Worm (Caenorhabditis elegans) whole organism, mixed stage, embryonic: ENCODE results near the gene Y22D7AL.1.

ENCODE experiments used
- M03D4.4 ChIP-seq: sonication (generic microtip); optimal IDR thresholded peaks from 2 replicates; lab custom pipeline; 2017; ENCODE audit warnings: mild to moderate bottlenecking, missing genetic modification characterization, missing compliant biosample characterization
- bed-3 ChIP-seq: fragments of 200-800 bp; sonication (Bioruptor generic); optimal IDR thresholded peaks from 3 replicates; lab custom pipeline; 2018; ENCODE audit warnings: mild to moderate bottlenecking, missing genetic modification characterization, moderate library complexity, missing compliant biosample characterization
- blmp-1 ChIP-seq: fragments of 150-350 bp; optimal IDR thresholded peaks from 2 replicates; lab custom pipeline; 2014; ENCODE audit warnings: missing biosample characterization, missing genetic modification characterization
- ceh-39 ChIP-seq: fragments of 150-350 bp; optimal IDR thresholded peaks from 2 replicates; lab custom pipeline; 2014; ENCODE audit warnings: missing biosample characterization, missing genetic modification characterization
- ceh-43 ChIP-seq: fragments of 200-800 bp; sonication (Bioruptor generic); optimal IDR thresholded peaks from 2 replicates; lab custom pipeline; 2018; ENCODE audit warnings: mild to moderate bottlenecking, missing genetic modification characterization, moderate library complexity, missing compliant biosample characterization
- ces-1 ChIP-seq: fragments of 150-350 bp; optimal IDR thresholded peaks from 2 replicates; lab custom pipeline; 2014; ENCODE audit warnings: missing biosample characterization, missing genetic modification reagents, missing genetic modification characterization
- drap-1 ChIP-seq: fragments of 200-800 bp; sonication (Bioruptor generic); optimal IDR thresholded peaks from 3 replicates; lab custom pipeline; 2018; ENCODE audit warnings: mild to moderate bottlenecking, missing genetic modification characterization, missing compliant biosample characterization
- elt-1 ChIP-seq: sonication (generic microtip); optimal IDR thresholded peaks from 2 replicates; lab custom pipeline; 2017; ENCODE audit warnings: missing genetic modification characterization, mild to moderate bottlenecking, missing compliant biosample characterization, antibody characterized with exemption, moderate library complexity, borderline replicate concordance; ENCODE audit not compliant: insufficient read depth
- elt-3 ChIP-seq: fragments of 150-350 bp; optimal IDR thresholded peaks from 2 replicates; lab custom pipeline; 2014; ENCODE audit warnings: missing biosample characterization, missing genetic modification characterization
- flh-1 ChIP-seq: fragments of 200-800 bp; sonication (Bioruptor generic); optimal IDR thresholded peaks from 2 replicates; lab custom pipeline; 2018; ENCODE audit warnings: mild to moderate bottlenecking, missing genetic modification characterization, moderate library complexity, missing compliant biosample characterization
- hlh-1 ChIP-seq: fragments of 150-350 bp; optimal IDR thresholded peaks from 2 replicates; lab custom pipeline; 2014; ENCODE audit warnings: missing biosample characterization, missing genetic modification reagents, missing genetic modification characterization
- lin-13 ChIP-seq: fragments of 150-350 bp; optimal IDR thresholded peaks from 2 replicates; lab custom pipeline; 2014; ENCODE audit warnings: missing biosample characterization, missing genetic modification characterization
- lin-32 ChIP-seq: fragments of 200-800 bp; sonication (Bioruptor generic); optimal IDR thresholded peaks from 2 replicates; lab custom pipeline; 2018; ENCODE audit warnings: mild to moderate bottlenecking, missing genetic modification characterization, missing compliant biosample characterization
- lsy-2 ChIP-seq: fragments of 150-350 bp; optimal IDR thresholded peaks from 2 replicates; lab custom pipeline; 2014; ENCODE audit warnings: missing biosample characterization, missing genetic modification characterization
- mep-1 ChIP-seq: fragments of 150-350 bp; optimal IDR thresholded peaks from 2 replicates; lab custom pipeline; 2017; ENCODE audit warnings: missing biosample characterization, missing genetic modification reagents, missing genetic modification characterization, inconsistent platforms
- mls-2 ChIP-seq: sonication (generic microtip); optimal IDR thresholded peaks from 2 replicates; lab custom pipeline; 2016; ENCODE audit warnings: mild to moderate bottlenecking, missing genetic modification characterization, moderate library complexity, missing compliant biosample characterization
- nhr-12 ChIP-seq: fragments of 150-350 bp; optimal IDR thresholded peaks from 2 replicates; lab custom pipeline; 2014; ENCODE audit warnings: missing biosample characterization, missing genetic modification characterization
- nhr-2 ChIP-seq: fragments of 150-350 bp; optimal IDR thresholded peaks from 2 replicates; lab custom pipeline; 2014; ENCODE audit warnings: missing biosample characterization, missing genetic modification characterization
- nhr-237 ChIP-seq: fragments of 150-350 bp; optimal IDR thresholded peaks from 2 replicates; lab custom pipeline; 2014; ENCODE audit warnings: missing biosample characterization, missing genetic modification characterization
- nhr-28 ChIP-seq: fragments of 150-350 bp; optimal IDR thresholded peaks from 2 replicates; lab custom pipeline; 2014; ENCODE audit warnings: missing biosample characterization, missing genetic modification characterization
- nhr-76 ChIP-seq: sonication (generic microtip); optimal IDR thresholded peaks from 2 replicates; lab custom pipeline; 2017; ENCODE audit warnings: missing biosample characterization, missing genetic modification characterization
- pha-4 ChIP-seq: fragments of 150-350 bp; optimal IDR thresholded peaks from 2 replicates; lab custom pipeline; 2018; ENCODE audit warnings: missing biosample characterization, missing genetic modification reagents, missing genetic modification characterization
- sem-2 ChIP-seq: fragments of 200-800 bp; sonication (Bioruptor generic); optimal IDR thresholded peaks from 2 replicates; lab custom pipeline; 2018; ENCODE audit warnings: mild to moderate bottlenecking, missing genetic modification characterization, missing compliant biosample characterization
- snpc-4 ChIP-seq: fragments of 150-350 bp; optimal IDR thresholded peaks from 2 replicates; lab custom pipeline; 2014; ENCODE audit warnings: missing biosample characterization, missing genetic modification characterization
- sptf-1 ChIP-seq: sonication (generic microtip); optimal IDR thresholded peaks from 2 replicates; lab custom pipeline; 2017; ENCODE audit warnings: mild to moderate bottlenecking, missing genetic modification characterization, moderate library complexity, missing compliant biosample characterization
- unc-120 ChIP-seq: sonication (generic microtip); optimal IDR thresholded peaks from 2 replicates; lab custom pipeline; 2017; ENCODE audit warnings: missing genetic modification characterization, missing compliant biosample characterization; ENCODE audit not compliant: poor library complexity, severe bottlenecking
- unc-39 ChIP-seq: fragments of 150-350 bp; optimal IDR thresholded peaks from 2 replicates; lab custom pipeline; 2014; ENCODE audit warnings: missing biosample characterization, missing genetic modification characterization
- unc-62 ChIP-seq: fragments of 150-350 bp; optimal IDR thresholded peaks from 2 replicates; lab custom pipeline; 2014; ENCODE audit warnings: missing biosample characterization, missing genetic modification reagents, missing genetic modification characterization
- zip-8 ChIP-seq: fragments of 150-350 bp; optimal IDR thresholded peaks from 2 replicates; lab custom pipeline; 2014; ENCODE audit warnings: missing biosample characterization, missing genetic modification characterization
- ztf-11 ChIP-seq: fragments of 150-350 bp; optimal IDR thresholded peaks from 2 replicates; lab custom pipeline; 2014; ENCODE audit warnings: missing biosample characterization, missing genetic modification characterization

The Y22D7AL.1 gene

DNA sequence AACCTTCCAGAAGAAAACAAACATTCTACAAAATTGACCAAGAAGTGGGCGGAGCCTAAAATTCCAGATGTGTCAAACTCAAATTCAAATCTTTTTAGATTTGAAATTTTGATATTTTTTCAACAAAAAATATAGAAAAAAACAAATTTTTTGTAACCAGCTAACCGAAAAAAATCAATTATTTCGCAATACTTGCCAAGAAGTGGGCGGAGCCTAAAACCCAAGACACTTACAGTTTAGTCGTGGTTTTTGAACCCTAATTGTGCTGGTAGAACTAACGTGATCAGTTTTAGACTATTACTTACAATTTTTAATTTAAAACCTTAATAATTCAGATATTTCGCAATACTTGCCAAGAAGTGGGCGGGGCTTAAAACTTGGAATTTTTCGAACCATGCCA, 21.0 kb downstream of the Y22D7AL.1 start:
- no peak for TF ChIP-seq nhr-12 (tag; lab: Kevin White, UChicago)
- no peak for TF ChIP-seq blmp-1 (tag; lab: Kevin White, UChicago)
- TF ChIP-seq sem-2 (GFP tag; lab: Kevin White, UChicago) = no peak
- TF ChIP-seq lin-32 = no peak
- no peak for TF ChIP-seq ztf-11 (tag; lab: Kevin White, UChicago)
- no peak for TF ChIP-seq lin-13 (tag; lab: Kevin White, UChicago)
- TF ChIP-seq ces-1 (GFP tag; lab: Kevin White, UChicago) = no peak
- TF ChIP-seq unc-120 (tag; lab: Kevin White, UChicago) = no peak
- no peak for TF ChIP-seq zip-8 (tag; lab: Kevin White, UChicago)
- TF ChIP-seq M03D4.4 (tag; lab: Kevin White, UChicago) = no peak
- TF ChIP-seq nhr-237 (tag; lab: Kevin White, UChicago) = no peak
- no peak for TF ChIP-seq pha-4 (tag; lab: Kevin White, UChicago)
- no peak for TF ChIP-seq ceh-39 (tag; lab: Kevin White, UChicago)
- TF ChIP-seq mls-2 (tag; lab: Kevin White, UChicago) = no peak
- TF ChIP-seq nhr-2 (tag; lab: Kevin White, UChicago) = no peak
- no peak for TF ChIP-seq nhr-76 (tag; lab: Kevin White, UChicago)
- TF ChIP-seq nhr-28 (tag; lab: Kevin White, UChicago) = no peak
- TF ChIP-seq, all 35 proteins: peak for 0

DNA sequence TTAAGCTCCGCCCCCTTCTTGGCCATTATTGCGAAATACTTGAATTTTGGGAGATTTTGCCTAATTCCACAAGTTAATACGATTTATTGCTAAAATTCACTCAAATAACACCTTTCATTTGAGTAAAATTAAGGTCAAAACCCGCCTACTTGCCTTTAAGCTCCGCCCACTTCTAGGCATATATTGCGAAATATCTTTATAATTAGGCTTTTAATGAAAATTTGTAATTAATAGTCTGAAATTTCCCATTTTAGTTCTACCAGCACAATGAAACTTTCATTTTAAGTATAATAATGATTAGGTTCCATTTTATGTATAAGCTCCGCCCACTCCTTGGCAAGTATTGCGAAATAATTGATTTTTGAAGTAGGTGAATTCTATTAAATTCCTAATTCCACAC, 22.5 kb downstream of the Y22D7AL.1 start:
- no peak for TF ChIP-seq mls-2 (tag; lab: Kevin White, UChicago)
- TF ChIP-seq mep-1 (tag; lab: Kevin White, UChicago) = no peak
- no peak for TF ChIP-seq zip-8 (tag; lab: Kevin White, UChicago)
- TF ChIP-seq sptf-1 (tag; lab: Kevin White, UChicago) = no peak
- no peak for TF ChIP-seq elt-3 (tag; lab: Kevin White, UChicago)
- no peak for TF ChIP-seq drap-1 (GFP tag; lab: Kevin White, UChicago)
- TF ChIP-seq bed-3 (GFP tag; lab: Kevin White, UChicago) = no peak
- no peak for TF ChIP-seq ceh-39 (tag; lab: Kevin White, UChicago)
- TF ChIP-seq flh-1 (GFP tag; lab: Kevin White, UChicago) = no peak
- no peak for TF ChIP-seq unc-39 (tag; lab: Kevin White, UChicago)
- no peak for TF ChIP-seq nhr-12 (tag; lab: Kevin White, UChicago)
- TF ChIP-seq nhr-28 (tag; lab: Kevin White, UChicago) = no peak

DNA sequence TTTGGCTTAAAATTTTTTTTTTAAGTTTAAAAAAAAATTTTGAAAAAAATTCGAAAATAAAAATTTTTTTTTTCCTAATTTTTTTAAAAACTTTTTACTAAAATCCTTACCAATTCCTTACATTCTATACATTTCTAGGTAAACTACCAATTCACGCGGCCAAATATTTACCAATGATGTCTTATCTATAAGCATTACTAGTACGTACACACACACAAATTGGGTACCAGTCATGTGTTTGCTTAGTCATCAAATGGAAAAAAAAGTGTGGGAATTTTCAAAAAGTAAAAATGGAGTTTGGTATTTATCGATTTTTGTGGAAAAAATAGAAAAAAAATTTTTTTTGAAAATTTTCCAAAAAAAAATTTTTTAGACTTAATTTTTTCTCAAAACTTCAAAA, 24.3 kb downstream of the Y22D7AL.1 start, which contains the start of gene Y22D7AR.6:
Gene Y22D7AR.6, minus strand, starts transcription at position 134 of the 400 bp plus-strand sequence.
- TF ChIP-seq unc-62 (GFP tag; lab: Kevin White, UChicago) (no peak), lin-32 (no peak), blmp-1 (tag; lab: Kevin White, UChicago) (no peak), mls-2 (tag; lab: Kevin White, UChicago) (no peak), unc-120 (tag; lab: Kevin White, UChicago) (no peak)

DNA sequence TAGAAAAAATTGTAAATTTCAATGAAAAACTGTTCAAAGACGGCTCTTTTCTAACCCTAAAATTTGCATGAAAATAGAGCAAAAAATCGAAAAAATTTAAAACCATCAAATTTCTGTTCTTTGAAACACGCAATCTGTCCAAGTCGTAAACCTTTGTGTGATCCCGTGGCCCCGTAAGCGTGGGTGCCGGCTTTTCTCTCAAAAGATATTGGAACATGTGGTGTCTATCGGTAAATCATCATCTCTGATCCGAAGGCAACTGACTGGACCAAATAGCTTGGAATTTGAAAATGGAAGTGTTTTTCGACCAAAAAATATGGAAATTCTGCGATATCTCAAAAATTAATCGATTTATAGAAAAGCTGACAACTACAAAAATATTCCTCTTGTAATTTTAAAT, 26.4 kb downstream of the Y22D7AL.1 start:
- TF ChIP-seq lsy-2 (tag; lab: Kevin White, UChicago) (no peak), unc-120 (tag; lab: Kevin White, UChicago) (peak; percentile 27), ceh-43 (GFP tag; lab: Kevin White, UChicago) (no peak), bed-3 (GFP tag; lab: Kevin White, UChicago) (no peak), ztf-11 (tag; lab: Kevin White, UChicago) (no peak), ceh-39 (tag; lab: Kevin White, UChicago) (no peak), blmp-1 (tag; lab: Kevin White, UChicago) (no peak), nhr-2 (tag; lab: Kevin White, UChicago) (no peak), mls-2 (tag; lab: Kevin White, UChicago) (no peak), elt-3 (tag; lab: Kevin White, UChicago) (no peak), elt-1 (tag; lab: Kevin White, UChicago) (no peak), snpc-4 (tag; lab: Kevin White, UChicago) (no peak), flh-1 (GFP tag; lab: Kevin White, UChicago) (no peak), unc-62 (GFP tag; lab: Kevin White, UChicago) (no peak), nhr-28 (tag; lab: Kevin White, UChicago) (no peak), hlh-1 (tag; lab: Kevin White, UChicago) (peak; percentile 47)
- TF ChIP-seq, all 35 proteins: peak for 2
